Fruit fly (Drosophila melanogaster): ENCODE results near the gene CG12480.
A peak's percentile ranks its signal among the peaks of the same experiment; 100 is the strongest.

CG12480 gene

DNA sequence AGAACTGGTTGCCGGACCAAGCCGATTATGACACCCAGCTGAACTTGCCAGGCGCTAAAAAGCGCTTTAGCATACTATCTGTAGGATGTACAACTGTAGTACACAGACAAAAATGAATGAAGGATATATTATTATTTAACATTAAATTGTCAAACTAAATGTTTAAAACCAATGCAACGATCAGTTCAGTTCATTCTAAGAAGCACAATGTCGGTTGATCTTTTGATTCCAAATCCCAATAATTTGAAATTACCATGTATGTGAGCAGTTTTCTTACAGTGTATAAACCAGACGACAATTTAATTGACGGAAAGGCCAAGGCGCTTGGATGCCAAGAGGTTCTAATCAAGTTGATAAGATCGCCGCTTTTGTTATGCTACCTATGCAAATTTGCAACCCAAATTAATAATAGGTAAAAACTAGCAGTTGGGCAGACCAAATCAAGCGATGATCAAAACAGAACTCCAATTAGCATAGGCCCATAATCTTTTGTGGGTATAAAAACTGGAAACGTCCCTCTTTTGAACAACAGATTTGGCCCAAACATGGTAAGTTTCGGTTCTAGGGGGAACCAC is at the start of gene CG12480 (continued):
- TF ChIP-seq hkb (optimal IDR thresholded peaks at IDR 0.05) (no peak), hkb (GFP tag; IDR thresholded peaks at IDR 0.05) (0 out of 2 replicates have a peak, but pooled peaks have one; percentile 25), CG14965 (GFP tag; optimal IDR thresholded peaks at IDR 0.05; ENCODE audit: borderline replicate concordance) (no peak), unpg (GFP tag; optimal IDR thresholded peaks at IDR 0.05) (peak; percentile 61), CG8359 (GFP tag; optimal IDR thresholded peaks at IDR 0.05; ENCODE audit: borderline replicate concordance) (no peak), CG10209 (GFP tag; optimal IDR thresholded peaks at IDR 0.05) (peak; percentile 30), CG7987 (GFP tag; optimal IDR thresholded peaks at IDR 0.05) (no peak), Rfx (GFP tag; IDR thresholded peaks at IDR 0.05) (peak; percentile 90), slou (GFP tag; optimal IDR thresholded peaks at IDR 0.05) (peak; percentile 33), crp (GFP tag; optimal IDR thresholded peaks at IDR 0.05) (no peak), Dad (GFP tag; optimal IDR thresholded peaks at IDR 0.05) (no peak), BtbVII (GFP tag; optimal IDR thresholded peaks at IDR 0.05) (peak; percentile 60), Sry-β (GFP tag; optimal IDR thresholded peaks at IDR 0.05) (no peak), lilli (GFP tag; optimal IDR thresholded peaks at IDR 0.05) (peak; percentile 75), CG6654 (GFP tag; optimal IDR thresholded peaks at IDR 0.05) (no peak), CG12104 (GFP tag; optimal IDR thresholded peaks at IDR 0.05) (no peak), CG14860 (GFP tag; IDR thresholded peaks at IDR 0.05; ENCODE audit: partially characterized antibody) (no peak), row (GFP tag; IDR thresholded peaks at IDR 0.05) (peak; percentile 57), tio (GFP tag; optimal IDR thresholded peaks at IDR 0.05) (peak; percentile 16), Ets65A (GFP tag) (peak; percentile 34), btn (GFP tag; optimal IDR thresholded peaks at IDR 0.05) (no peak), Med (GFP tag) (peak; percentile 90), Bteb2 (GFP tag; optimal IDR thresholded peaks at IDR 0.05) (peak; percentile 49), CG18011 (GFP tag; optimal IDR thresholded peaks at IDR 0.05) (no peak), z (GFP tag; IDR thresholded peaks at IDR 0.05) (no peak), zfh1 (GFP tag; IDR thresholded peaks at IDR 0.05) (no peak; the same call in 2 of the 3 replicates), phol (tag; optimal IDR thresholded peaks at IDR 0.05) (no peak), p53 (GFP tag; optimal IDR thresholded peaks at IDR 0.05) (no peak), CG17359 (tag; optimal IDR thresholded peaks at IDR 0.05) (peak; percentile 1), CG1832 (GFP tag; optimal IDR thresholded peaks at IDR 0.05) (no peak), Jarid2 (GFP tag; optimal IDR thresholded peaks at IDR 0.05) (no peak), chif (GFP tag; optimal IDR thresholded peaks at IDR 0.05) (peak in 1 of 2 experiments; percentile 0), CG7357 (GFP tag; IDR thresholded peaks at IDR 0.05) (no peak), CG9932 (GFP tag; IDR thresholded peaks at IDR 0.05) (peak; percentile 87), bcd (GFP tag; optimal IDR thresholded peaks at IDR 0.05) (peak; percentile 31), gsb (GFP tag; IDR thresholded peaks at IDR 0.05) (peak; percentile 64), CG3847 (GFP tag; IDR thresholded peaks at IDR 0.05) (peak; percentile 66)

DNA sequence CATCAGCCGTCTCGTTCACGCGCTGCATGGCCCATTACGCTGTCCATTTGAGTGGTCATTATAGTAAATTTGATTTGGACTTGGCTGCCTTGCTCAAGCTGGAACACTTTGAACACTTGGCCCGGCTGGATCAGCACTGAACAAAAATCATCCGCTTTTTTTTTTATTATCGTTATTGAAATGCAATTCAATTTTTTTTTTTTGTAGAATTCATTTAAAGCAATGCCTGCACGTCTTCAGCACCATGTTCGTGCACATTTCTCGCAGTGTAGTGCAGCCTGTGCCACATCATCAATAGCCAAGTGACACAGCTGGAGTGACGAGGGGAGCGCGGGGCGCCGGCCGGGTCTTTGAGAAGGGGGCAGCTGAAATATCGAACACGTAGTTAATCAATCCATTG is 49.2 kb upstream of the CG12480 start:
- TF ChIP-seq CG18011 (GFP tag; optimal IDR thresholded peaks at IDR 0.05) = no peak
- TF ChIP-seq Drgx (GFP tag; IDR thresholded peaks at IDR 0.05) = peak; percentile 50
